Fruit fly (Drosophila melanogaster) whole organism, embryonic: Measurements from ENCODE around the gene Phyhd1.

Experiments used
- Awh ChIP-seq: fragments of 200-800 bp; sonication (Bioruptor generic); IDR thresholded peaks from 2 replicates; pipeline ENCODE4, ENCODE4 v1.3.6; 2022; ENCODE audit warnings: missing biosample characterization, missing genetic modification characterization
- CG10274 ChIP-seq: fragments of 200-800 bp; sonication (Bioruptor generic); optimal IDR thresholded peaks from 3 replicates; lab custom pipeline; 2017; ENCODE audit warnings: missing biosample characterization, mild to moderate bottlenecking, missing genetic modification characterization
- CG10431 ChIP-seq: fragments of 200-800 bp; sonication (Bioruptor generic); optimal IDR thresholded peaks from 3 replicates; lab custom pipeline; 2018; ENCODE audit warnings: missing biosample characterization, mild to moderate bottlenecking, missing genetic modification characterization
- CG10543 ChIP-seq: fragments of 200-800 bp; sonication (Bioruptor generic); optimal IDR thresholded peaks from 3 replicates; lab custom pipeline; 2017; ENCODE audit warnings: missing biosample characterization, mild to moderate bottlenecking, missing genetic modification characterization, moderate library complexity
- CG10979 ChIP-seq: fragments of 200-800 bp; sonication (Bioruptor generic); optimal IDR thresholded peaks from 2 replicates; lab custom pipeline; 2018; ENCODE audit warnings: missing biosample characterization, mild to moderate bottlenecking, missing genetic modification characterization, moderate library complexity
- CG12391 ChIP-seq: fragments of 200-800 bp; sonication (Bioruptor generic); optimal IDR thresholded peaks from 3 replicates; lab custom pipeline; 2018; ENCODE audit warnings: missing biosample characterization, mild to moderate bottlenecking, missing genetic modification characterization, moderate library complexity
- CG13123 ChIP-seq: fragments of 200-800 bp; sonication (Bioruptor generic); optimal IDR thresholded peaks from 2 replicates; lab custom pipeline; 2016; ENCODE audit warnings: missing biosample characterization, missing genetic modification characterization
- CG13296 ChIP-seq: fragments of 200-800 bp; sonication (Bioruptor generic); optimal IDR thresholded peaks from 3 replicates; lab custom pipeline; 2018; ENCODE audit warnings: missing biosample characterization, mild to moderate bottlenecking, missing genetic modification characterization
- CG15073 ChIP-seq: fragments of 200-800 bp; sonication (Bioruptor generic); optimal IDR thresholded peaks from 2 replicates; lab custom pipeline; 2016; ENCODE audit warnings: missing biosample characterization, missing genetic modification characterization
- CG17385 ChIP-seq: fragments of 200-800 bp; sonication (Bioruptor generic); optimal IDR thresholded peaks from 3 replicates; lab custom pipeline; 2018; ENCODE audit warnings: missing biosample characterization, mild to moderate bottlenecking, missing genetic modification characterization
- CG2712 ChIP-seq: fragments of 200-800 bp; optimal IDR thresholded peaks from 3 replicates; lab custom pipeline; 2019; ENCODE audit warnings: missing biosample characterization, mild to moderate bottlenecking, missing genetic modification characterization, moderate library complexity
- CG4328 ChIP-seq: fragments of 200-800 bp; sonication (Bioruptor generic); optimal IDR thresholded peaks from 3 replicates; lab custom pipeline; 2017; ENCODE audit warnings: missing biosample characterization, missing genetic modification reagents, missing genetic modification characterization
- CG4854 ChIP-seq: fragments of 200-800 bp; sonication (Bioruptor generic); optimal IDR thresholded peaks from 2 replicates; lab custom pipeline; 2016; ENCODE audit warnings: missing biosample characterization, missing genetic modification characterization, inconsistent platforms
- CG6654 ChIP-seq: fragments of 200-800 bp; sonication (Bioruptor generic); optimal IDR thresholded peaks from 2 replicates; lab custom pipeline; 2017; ENCODE audit warnings: missing biosample characterization, mild to moderate bottlenecking, missing genetic modification characterization
- CG7271 ChIP-seq: fragments of 200-800 bp; sonication (Bioruptor generic); optimal IDR thresholded peaks from 2 replicates; lab custom pipeline; 2018; ENCODE audit warnings: missing biosample characterization, mild to moderate bottlenecking, missing genetic modification characterization, moderate library complexity
- CG7786 ChIP-seq: fragments of 200-800 bp; sonication (Bioruptor generic); optimal IDR thresholded peaks from 2 replicates; lab custom pipeline; 2016; ENCODE audit warnings: missing biosample characterization, missing genetic modification characterization
- CG8089 ChIP-seq: fragments of 200-800 bp; sonication (Bioruptor generic); optimal IDR thresholded peaks from 3 replicates; lab custom pipeline; 2016; ENCODE audit warnings: missing biosample characterization, missing genetic modification characterization
- CG8281 ChIP-seq: fragments of 200-800 bp; sonication (Bioruptor generic); optimal IDR thresholded peaks from 2 replicates; lab custom pipeline; 2018; ENCODE audit warnings: missing biosample characterization, mild to moderate bottlenecking, missing genetic modification characterization, moderate library complexity
- CG8388 ChIP-seq: fragments of 200-800 bp; sonication (Bioruptor generic); optimal IDR thresholded peaks from 2 replicates; lab custom pipeline; 2019; ENCODE audit warnings: missing biosample characterization, mild to moderate bottlenecking, missing genetic modification characterization, moderate library complexity
- CG9609 ChIP-seq: fragments of 200-800 bp; sonication (Bioruptor generic); optimal IDR thresholded peaks from 3 replicates; lab custom pipeline; 2016; ENCODE audit warnings: missing biosample characterization, missing genetic modification characterization
- Dfd ChIP-seq, 2 experiments: fragments of >200 bp; optimal IDR thresholded peaks; 2 replicates each; lab custom pipeline; 2017; ENCODE audit warnings: missing biosample characterization in 2 of 2, missing genetic modification characterization in 2 of 2
- Fer2 ChIP-seq: fragments of 200-800 bp; sonication (Bioruptor generic); optimal IDR thresholded peaks from 2 replicates; lab custom pipeline; 2018; ENCODE audit warnings: missing biosample characterization, mild to moderate bottlenecking, missing genetic modification characterization, moderate library complexity
- Hey ChIP-seq: fragments of 200-800 bp; sonication (Bioruptor generic); optimal IDR thresholded peaks from 3 replicates; lab custom pipeline; 2018; ENCODE audit warnings: missing biosample characterization, mild to moderate bottlenecking, missing genetic modification characterization
- Hr39 ChIP-seq: fragments of >200 bp; optimal IDR thresholded peaks from 2 replicates; lab custom pipeline; 2017
- Oaz ChIP-seq: fragments of 200-800 bp; sonication (Bioruptor generic); IDR thresholded peaks from 2 replicates; pipeline ENCODE4 v1.3.6; 2022; ENCODE audit warnings: missing biosample characterization, missing genetic modification characterization
- Opbp ChIP-seq: fragments of 200-800 bp; sonication (Bioruptor generic); IDR thresholded peaks from 3 replicates; pipeline ENCODE4 v1.3.6; 2022; ENCODE audit warnings: missing biosample characterization, missing genetic modification characterization; ENCODE audit not compliant: partially characterized antibody
- Sox102F ChIP-seq: fragments of 200-800 bp; sonication (Bioruptor generic); optimal IDR thresholded peaks from 2 replicates; lab custom pipeline; 2018; ENCODE audit warnings: missing biosample characterization, mild to moderate bottlenecking, missing genetic modification characterization, moderate library complexity
- chn ChIP-seq: fragments of 200-800 bp; sonication (Bioruptor generic); optimal IDR thresholded peaks from 2 replicates; lab custom pipeline; 2016; ENCODE audit warnings: missing biosample characterization, missing genetic modification characterization
- crp ChIP-seq, 2 experiments: fragments of 200-800 bp; sonication (Bioruptor generic); optimal IDR thresholded peaks; 2 replicates in 1 of 2; 3 replicates in 1 of 2; lab custom pipeline; 2017; ENCODE audit warnings: missing biosample characterization in 2 of 2, missing genetic modification characterization in 2 of 2, mild to moderate bottlenecking in 1 of 2, moderate library complexity in 1 of 2
- da ChIP-seq: fragments of 200-800 bp; sonication (Bioruptor generic); optimal IDR thresholded peaks from 2 replicates; lab custom pipeline; 2016; ENCODE audit warnings: missing biosample characterization, missing genetic modification characterization
- dan ChIP-seq: fragments of 200-800 bp; sonication (Bioruptor generic); IDR thresholded peaks from 2 replicates; pipeline ENCODE4 v1.3.6; 2022; ENCODE audit warnings: missing biosample characterization, missing genetic modification characterization
- dati ChIP-seq: fragments of 200-800 bp; sonication (Bioruptor generic); IDR thresholded peaks from 2 replicates; pipeline ENCODE4 v1.3.6; 2022; ENCODE audit warnings: missing biosample characterization, missing genetic modification characterization
- eve ChIP-seq, 2 experiments: fragments of >200 bp; optimal IDR thresholded peaks; 2 replicates each; lab custom pipeline; 2017; ENCODE audit warnings: missing biosample characterization in 2 of 2, missing genetic modification characterization in 2 of 2
- fd96Cb ChIP-seq: fragments of 200-800 bp; sonication (Bioruptor generic); optimal IDR thresholded peaks from 2 replicates; lab custom pipeline; 2018; ENCODE audit warnings: missing biosample characterization, mild to moderate bottlenecking, missing genetic modification characterization, moderate library complexity
- fru ChIP-seq: fragments of >200 bp; optimal IDR thresholded peaks from 2 replicates; lab custom pipeline; 2017
- hb ChIP-seq: fragments of 200-800 bp; sonication (Bioruptor generic); IDR thresholded peaks from 3 replicates; pipeline ENCODE4 v1.3.6; 2022; ENCODE audit warnings: missing biosample characterization, missing genetic modification characterization; ENCODE audit not compliant: partially characterized antibody
- hkb ChIP-seq, 2 experiments: fragments of 200-800 bp in 1 of 2; fragments of >200 bp in 1 of 2; sonication (Bioruptor generic) in 1 of 2; IDR thresholded peaks in 1 of 2; optimal IDR thresholded peaks in 1 of 2; 2 replicates each; pipeline versions ENCODE4 v1.3.6 to Lab custom; 2017 to 2022; ENCODE audit warnings: missing biosample characterization in 1 of 2, missing genetic modification characterization in 1 of 2
- klu ChIP-seq: fragments of 200-800 bp; sonication (Bioruptor generic); IDR thresholded peaks from 2 replicates; pipeline ENCODE4 v1.3.6; 2022; ENCODE audit warnings: missing biosample characterization, missing genetic modification characterization
- pb ChIP-seq: fragments of 200-800 bp; sonication (Bioruptor generic); optimal IDR thresholded peaks from 3 replicates; lab custom pipeline; 2016; ENCODE audit warnings: missing biosample characterization, missing genetic modification characterization
- pros ChIP-seq: fragments of 200-800 bp; sonication (Bioruptor generic); optimal IDR thresholded peaks from 3 replicates; lab custom pipeline; 2019; ENCODE audit warnings: missing biosample characterization, mild to moderate bottlenecking, missing genetic modification characterization, moderate library complexity
- psq ChIP-seq: fragments of 200-800 bp; sonication (Bioruptor generic); optimal IDR thresholded peaks from 2 replicates; lab custom pipeline; 2017; ENCODE audit warnings: missing biosample characterization, missing genetic modification characterization
- scrt ChIP-seq: fragments of 200-800 bp; sonication (Bioruptor generic); optimal IDR thresholded peaks from 2 replicates; lab custom pipeline; 2018; ENCODE audit warnings: missing biosample characterization, mild to moderate bottlenecking, missing genetic modification characterization, moderate library complexity
- sens ChIP-seq: fragments of 200-800 bp; sonication (Bioruptor generic); peaks from one replicate; lab custom pipeline; 2016; ENCODE audit warnings: missing biosample characterization, missing genetic modification characterization
- seq ChIP-seq: fragments of 200-800 bp; sonication (Bioruptor generic); IDR thresholded peaks from 2 replicates; pipeline ENCODE4 v1.3.6; 2022; ENCODE audit warnings: missing biosample characterization, missing genetic modification characterization
- sqz ChIP-seq: fragments of 200-800 bp; sonication (Bioruptor generic); optimal IDR thresholded peaks from 3 replicates; lab custom pipeline; 2018; ENCODE audit warnings: missing biosample characterization, mild to moderate bottlenecking, missing genetic modification characterization
- sug ChIP-seq: fragments of 200-800 bp; optimal IDR thresholded peaks from 2 replicates; lab custom pipeline; 2019; ENCODE audit warnings: missing biosample characterization, mild to moderate bottlenecking, missing genetic modification characterization, moderate library complexity
- unc-4 ChIP-seq: fragments of 200-800 bp; sonication (Bioruptor generic); IDR thresholded peaks from 2 replicates; pipeline ENCODE4 v1.3.6; 2022; ENCODE audit warnings: missing biosample characterization, missing genetic modification characterization; ENCODE audit not compliant: partially characterized antibody
- wdn ChIP-seq: fragments of 200-800 bp; sonication (Bioruptor generic); IDR thresholded peaks from 2 replicates; pipeline ENCODE4 v1.3.6; 2022; ENCODE audit warnings: missing biosample characterization, missing genetic modification characterization

Gene Phyhd1

DNA sequence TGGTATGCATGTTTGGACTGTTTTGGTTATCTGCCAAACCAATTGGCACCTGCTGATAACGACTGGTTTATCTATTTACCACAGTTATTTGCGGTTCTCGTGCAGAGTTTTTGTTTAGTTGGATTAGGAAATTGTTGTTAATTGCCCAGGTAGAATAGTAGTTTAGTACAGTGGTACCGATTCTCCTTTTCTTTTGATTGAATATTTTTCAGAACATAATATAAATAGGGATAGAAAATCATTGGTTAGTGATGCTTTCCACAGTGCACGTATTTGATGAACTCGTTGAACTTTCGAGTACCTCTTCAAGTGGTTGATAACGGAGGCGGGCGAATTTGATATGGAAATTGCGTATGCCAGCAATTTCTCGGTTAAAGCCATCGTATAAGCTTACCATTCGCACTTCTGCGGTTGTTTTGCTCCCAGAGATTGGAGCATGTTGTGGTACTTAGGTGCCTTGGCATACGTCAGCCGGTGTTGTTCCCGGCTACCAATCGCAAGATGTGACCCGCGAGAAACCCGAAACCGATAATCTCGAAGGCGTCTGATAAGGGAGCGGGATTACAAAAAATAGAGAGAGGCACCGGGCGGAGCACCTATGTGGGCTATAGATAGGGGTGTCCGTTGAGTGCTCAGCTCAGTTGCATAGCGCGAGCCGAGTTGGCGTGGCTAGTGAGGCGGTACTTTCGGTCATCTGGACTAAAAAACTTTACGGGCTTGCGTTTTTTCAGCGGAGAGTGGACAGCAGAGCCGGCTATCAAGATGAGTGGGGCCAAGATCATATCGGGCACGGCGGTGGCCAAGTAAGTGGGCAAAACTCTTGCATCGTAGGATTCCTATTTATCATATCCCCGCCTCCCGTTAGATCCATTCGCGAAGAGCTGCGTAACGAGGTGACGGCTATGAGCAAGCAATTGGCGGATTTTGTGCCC, 18.6 kb upstream of the Phyhd1 start (continued):
- TF ChIP-seq pros (GFP tag; lab: Kevin White, UChicago): no peak
- peak; percentile 10 for TF ChIP-seq CG12391 (tag; lab: Kevin White, UChicago)
- no peak for TF ChIP-seq CG9609
- TF ChIP-seq Awh (GFP tag; lab: Robert Waterston, UW): no peak
- TF ChIP-seq sug: peak; percentile 79
- no peak for TF ChIP-seq CG6654 (GFP tag; lab: Kevin White, UChicago)
- peak; percentile 39 for TF ChIP-seq CG10543 (GFP tag; lab: Kevin White, UChicago)
- peak; percentile 86 for TF ChIP-seq sens (GFP tag; lab: Kevin White, UChicago)
- TF ChIP-seq hkb (optimal IDR thresholded peaks at IDR 0.05; lab: Kevin White, UChicago): no peak
- TF ChIP-seq hkb (GFP tag; IDR thresholded peaks at IDR 0.05; lab: Robert Waterston, UW): 0 out of 2 replicates have a peak, but pooled peaks have one; percentile 8
- TF ChIP-seq CG4854: no peak
- no peak for TF ChIP-seq da (GFP tag; lab: Kevin White, UChicago)
- TF ChIP-seq CG7786 (GFP tag; lab: Kevin White, UChicago): peak; percentile 27
- no peak for TF ChIP-seq chn (GFP tag; lab: Kevin White, UChicago)
- TF ChIP-seq dati (GFP tag; lab: Robert Waterston, UW): no peak
- no peak for TF ChIP-seq pb (GFP tag; lab: Kevin White, UChicago)
- TF ChIP-seq CG15073: no peak
- TF ChIP-seq seq (GFP tag; lab: Robert Waterston, UW): peak; percentile 47; the same call in 1 of the 2 replicates
- no peak for TF ChIP-seq CG17385 (GFP tag; lab: Kevin White, UChicago)
- TF ChIP-seq psq: no peak
- no peak for TF ChIP-seq CG7271 (tag; lab: Kevin White, UChicago)

DNA sequence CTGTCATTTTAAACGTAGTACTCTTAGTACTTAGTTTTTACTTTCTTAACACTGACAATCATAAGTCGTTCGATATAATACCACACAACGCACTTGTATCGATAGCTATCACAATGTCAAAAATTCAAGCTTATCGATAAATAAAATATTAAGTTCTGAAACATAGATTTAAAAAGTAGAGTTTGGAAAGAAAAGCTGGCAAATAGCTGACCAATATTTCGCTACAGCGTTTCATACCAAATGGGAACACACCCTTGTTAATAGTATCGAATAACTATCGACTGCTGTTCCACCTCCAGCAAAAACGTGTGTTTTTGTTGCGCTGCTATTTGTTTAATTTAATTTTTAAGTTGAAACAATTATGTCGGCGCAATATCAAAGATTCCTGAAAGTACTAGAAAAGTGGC, 15.6 kb upstream of the Phyhd1 start, which contains the start of the genes pug, CG14683 and CG46459:
TSS of gene pug (plus strand) at position 164 of the 407 bp plus-strand sequence.
TSS of gene CG14683 (plus strand) at position 277 of the 407 bp plus-strand sequence.
TSS of gene CG46459 (plus strand) at position 277 of the 407 bp plus-strand sequence.
- TF ChIP-seq klu (GFP tag; lab: Robert Waterston, UW) (no peak), CG8089 (GFP tag; lab: Kevin White, UChicago) (no peak), CG17385 (GFP tag; lab: Kevin White, UChicago) (no peak), CG4328 (GFP tag; lab: Kevin White, UChicago) (no peak), fd96Cb (tag; lab: Kevin White, UChicago) (no peak), CG13296 (GFP tag; lab: Kevin White, UChicago) (no peak), wdn (no peak), CG8388 (peak; percentile 8), Dfd (GFP tag; optimal IDR thresholded peaks at IDR 0.05; lab: Kevin White, UChicago) (no peak), CG2712 (tag; lab: Kevin White, UChicago) (peak; percentile 69), hb (GFP tag; lab: Robert Waterston, UW) (peak; percentile 97), Oaz (GFP tag; lab: Robert Waterston, UW) (no peak), scrt (GFP tag; lab: Kevin White, UChicago) (no peak), fru (lab: Kevin White, UChicago) (no peak), CG10274 (GFP tag; lab: Kevin White, UChicago) (no peak), pros (GFP tag; lab: Kevin White, UChicago) (no peak), Fer2 (tag; lab: Kevin White, UChicago) (no peak), Hr39 (lab: Kevin White, UChicago) (no peak), Hey (tag; lab: Kevin White, UChicago) (no peak), sqz (GFP tag; lab: Kevin White, UChicago) (no peak), unc-4 (GFP tag; lab: Robert Waterston, UW) (peak; percentile 96), crp (GFP tag; optimal IDR thresholded peaks at IDR 0.05; lab: Kevin White, UChicago) (peak in 1 of 2 experiments; percentile 65), Opbp (GFP tag; lab: Robert Waterston, UW) (peak; percentile 94), CG13123 (GFP tag; lab: Kevin White, UChicago) (no peak), CG10431 (GFP tag; lab: Kevin White, UChicago) (no peak), sug (peak; percentile 8), eve (GFP tag; optimal IDR thresholded peaks at IDR 0.05; lab: Kevin White, UChicago) (no peak), dan (GFP tag; lab: Robert Waterston, UW) (no peak), Sox102F (GFP tag; lab: Kevin White, UChicago) (peak; percentile 11), CG8281 (no peak), CG10979 (tag; lab: Kevin White, UChicago) (no peak), dati (GFP tag; lab: Robert Waterston, UW) (no peak)
